Worm (Caenorhabditis elegans) whole organism, mixed stage, embryonic: ENCODE measurements around the gene Y53C12A.8.
"Not testable (repeated sequence)": the region's sequence is repeated elsewhere in the genome, so short reads cannot be mapped to it uniquely, and the experiment has no call there.

Source experiments
- bed-3 ChIP-seq: fragments of 200-800 bp; sonication (Bioruptor generic); optimal IDR thresholded peaks from 3 replicates; lab custom pipeline; 2018; ENCODE audit warnings: mild to moderate bottlenecking, missing genetic modification characterization, moderate library complexity, missing compliant biosample characterization
- elt-1 ChIP-seq: sonication (generic microtip); optimal IDR thresholded peaks from 2 replicates; lab custom pipeline; 2017; ENCODE audit warnings: missing genetic modification characterization, mild to moderate bottlenecking, missing compliant biosample characterization, antibody characterized with exemption, moderate library complexity, borderline replicate concordance; ENCODE audit not compliant: insufficient read depth
- elt-3 ChIP-seq: fragments of 150-350 bp; optimal IDR thresholded peaks from 2 replicates; lab custom pipeline; 2014; ENCODE audit warnings: missing biosample characterization, missing genetic modification characterization
- lin-13 ChIP-seq: fragments of 150-350 bp; optimal IDR thresholded peaks from 2 replicates; lab custom pipeline; 2014; ENCODE audit warnings: missing biosample characterization, missing genetic modification characterization
- lsy-2 ChIP-seq: fragments of 150-350 bp; optimal IDR thresholded peaks from 2 replicates; lab custom pipeline; 2014; ENCODE audit warnings: missing biosample characterization, missing genetic modification characterization
- mab-5 ChIP-seq: fragments of 150-350 bp; optimal IDR thresholded peaks from 2 replicates; lab custom pipeline; 2014; ENCODE audit warnings: missing biosample characterization, missing genetic modification characterization
- mep-1 ChIP-seq: fragments of 150-350 bp; optimal IDR thresholded peaks from 2 replicates; lab custom pipeline; 2017; ENCODE audit warnings: missing biosample characterization, missing genetic modification reagents, missing genetic modification characterization, inconsistent platforms
- nhr-237 ChIP-seq: fragments of 150-350 bp; optimal IDR thresholded peaks from 2 replicates; lab custom pipeline; 2014; ENCODE audit warnings: missing biosample characterization, missing genetic modification characterization
- unc-39 ChIP-seq: fragments of 150-350 bp; optimal IDR thresholded peaks from 2 replicates; lab custom pipeline; 2014; ENCODE audit warnings: missing biosample characterization, missing genetic modification characterization
- unc-62 ChIP-seq: fragments of 150-350 bp; optimal IDR thresholded peaks from 2 replicates; lab custom pipeline; 2014; ENCODE audit warnings: missing biosample characterization, missing genetic modification reagents, missing genetic modification characterization
- zip-8 ChIP-seq: fragments of 150-350 bp; optimal IDR thresholded peaks from 2 replicates; lab custom pipeline; 2014; ENCODE audit warnings: missing biosample characterization, missing genetic modification characterization
- ztf-11 ChIP-seq: fragments of 150-350 bp; optimal IDR thresholded peaks from 2 replicates; lab custom pipeline; 2014; ENCODE audit warnings: missing biosample characterization, missing genetic modification characterization

- not testable (repeated sequence) for TF ChIP-seq unc-39 (tag; lab: Kevin White, UChicago); zip-8; elt-1; elt-3 (tag; lab: Kevin White, UChicago); bed-3; lsy-2 (tag; lab: Kevin White, UChicago); mep-1 (tag; lab: Kevin White, UChicago); lin-13 (tag; lab: Kevin White, UChicago); nhr-237 (tag; lab: Kevin White, UChicago); unc-62 (GFP tag; lab: Kevin White, UChicago); ztf-11 (tag; lab: Kevin White, UChicago); mab-5
Measured at ce11 chrII:9731810-9732209, 31.5 kb upstream of the Y53C12A.8 start, which contains the start of gene mab-3.
